Worm (Caenorhabditis elegans) whole organism, L4/young adult: Measurements from ENCODE around the gene glt-1.
A peak's percentile ranks its signal among the peaks of the same experiment; 100 is the strongest.

Source experiments
- W03F9.2 ChIP-seq: fragments of 150-350 bp; optimal IDR thresholded peaks from 2 replicates; lab custom pipeline; 2014; ENCODE audit warnings: missing biosample characterization, missing genetic modification characterization
- dao-5 ChIP-seq: sonication (generic microtip); optimal IDR thresholded peaks from 2 replicates; lab custom pipeline; 2016; ENCODE audit warnings: missing genotype, missing genetic modification characterization, moderate library complexity, missing compliant biosample characterization
- him-1 ChIP-seq: sonication (generic microtip); optimal IDR thresholded peaks from 2 replicates; lab custom pipeline; 2016; ENCODE audit warnings: missing genotype, missing genetic modification reagents, missing genetic modification characterization, missing compliant biosample characterization

Gene glt-1

ce11 chrX:3513715-3514114 lies 17.9 kb downstream of the glt-1 start:
- no peak for TF ChIP-seq dao-5
- TF ChIP-seq W03F9.2 = no peak

DNA sequence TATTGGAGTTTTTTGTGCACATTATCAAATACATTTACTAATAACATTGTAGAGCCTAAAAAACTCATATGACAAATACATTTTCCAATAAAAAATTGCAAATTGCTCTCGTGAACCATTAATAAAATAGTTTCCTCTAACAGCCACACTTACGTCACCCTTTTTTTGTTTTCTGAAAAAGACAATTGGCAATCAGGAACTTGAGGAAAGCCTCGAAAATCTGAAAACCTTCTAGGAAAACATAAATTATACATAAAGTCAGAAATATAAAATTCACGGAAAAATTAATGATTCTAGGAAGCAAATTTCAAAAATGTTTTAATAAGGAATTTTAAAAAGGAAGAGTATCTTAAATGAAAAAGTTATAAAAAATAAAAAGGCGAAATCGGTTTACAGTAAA lies 21.3 kb downstream of the glt-1 start:
- no peak for TF ChIP-seq W03F9.2
- no peak for TF ChIP-seq him-1

DNA sequence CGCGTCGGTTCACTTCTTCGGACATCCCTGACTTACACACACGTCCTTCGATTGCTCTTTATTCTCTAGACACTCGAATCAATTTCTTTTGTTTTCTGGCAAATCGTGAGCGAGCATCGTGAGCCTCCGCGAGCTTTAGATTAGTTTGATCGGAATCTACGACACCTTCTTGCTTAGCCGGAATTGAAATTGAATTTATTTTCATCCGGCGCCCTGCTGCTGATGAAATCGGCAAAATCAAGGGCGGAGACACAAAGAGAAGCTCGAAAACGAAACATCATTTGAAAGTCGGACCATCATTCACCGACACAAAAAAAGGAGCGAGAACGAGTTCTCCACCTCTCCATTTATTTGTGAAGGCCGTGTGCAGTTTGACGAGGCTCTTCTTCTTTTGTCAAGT lies 22.7 kb downstream of the glt-1 start, which contains the start of gene npr-16:
Gene npr-16 (plus strand): TSS at position 301 of the 400 bp plus-strand sequence.
- no peak for TF ChIP-seq dao-5
- TF ChIP-seq him-1 = no peak
- TF ChIP-seq W03F9.2 = no peak

DNA sequence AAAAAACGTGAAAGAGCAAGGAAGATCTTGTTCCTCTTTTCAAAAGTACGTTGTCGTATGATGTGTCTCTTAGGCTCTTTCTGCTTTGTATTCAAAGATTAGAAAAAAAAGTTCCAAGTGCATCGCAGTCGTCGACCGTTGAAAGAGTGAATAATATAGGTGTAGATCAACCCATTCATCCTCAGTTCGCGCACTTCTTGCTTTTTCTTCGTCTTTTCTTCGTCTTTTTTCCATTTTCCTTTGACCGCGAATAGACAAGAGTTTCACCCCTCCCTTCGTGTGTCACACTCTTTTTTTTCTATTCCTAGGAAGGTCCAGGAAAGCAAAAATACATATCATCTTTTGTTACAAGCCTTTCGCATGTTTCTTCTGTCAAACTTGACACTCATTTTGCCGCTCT lies 30.9 kb downstream of the glt-1 start:
- TF ChIP-seq him-1 = no peak
- no peak for TF ChIP-seq dao-5
- no peak for TF ChIP-seq W03F9.2

- TF ChIP-seq W03F9.2 = no peak
- TF ChIP-seq dao-5 = no peak
- no peak for TF ChIP-seq him-1
Measured at ce11 chrX:3532919-3533318, 37.1 kb downstream of the glt-1 start, which contains the start of gene F56B6.6. Gene F56B6.6, minus strand, starts transcription at chrX:3533019.

- TF ChIP-seq him-1 (no peak), dao-5 (no peak), W03F9.2 (no peak)
Measured at ce11 chrX:3534218-3534617, 38.4 kb downstream of the glt-1 start.

DNA sequence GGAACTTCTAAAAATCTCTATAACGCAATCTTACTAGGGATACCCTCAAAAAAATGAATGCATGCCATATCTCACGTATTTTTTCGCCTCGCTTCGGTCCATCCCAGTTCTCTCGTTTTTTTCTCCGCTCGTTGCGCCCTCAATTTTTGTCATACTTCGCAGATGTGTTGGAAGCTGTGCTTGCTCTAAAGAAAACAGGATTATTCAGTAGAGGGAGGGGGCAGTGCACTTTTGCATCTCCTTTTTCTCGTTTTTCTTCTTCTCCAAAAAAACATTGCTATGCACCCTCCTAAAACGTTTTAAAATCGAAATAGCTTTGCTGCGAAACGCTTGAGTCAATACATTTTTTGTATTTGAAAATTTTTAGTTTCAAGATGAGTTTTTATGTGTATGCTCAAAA lies 39.7 kb downstream of the glt-1 start:
- TF ChIP-seq W03F9.2 (no peak), him-1 (peak; percentile 61)

- TF ChIP-seq him-1 = no peak
- no peak for TF ChIP-seq dao-5
- TF ChIP-seq W03F9.2 = no peak
Measured at ce11 chrX:3536302-3537251, 40.8 kb downstream of the glt-1 start.

DNA sequence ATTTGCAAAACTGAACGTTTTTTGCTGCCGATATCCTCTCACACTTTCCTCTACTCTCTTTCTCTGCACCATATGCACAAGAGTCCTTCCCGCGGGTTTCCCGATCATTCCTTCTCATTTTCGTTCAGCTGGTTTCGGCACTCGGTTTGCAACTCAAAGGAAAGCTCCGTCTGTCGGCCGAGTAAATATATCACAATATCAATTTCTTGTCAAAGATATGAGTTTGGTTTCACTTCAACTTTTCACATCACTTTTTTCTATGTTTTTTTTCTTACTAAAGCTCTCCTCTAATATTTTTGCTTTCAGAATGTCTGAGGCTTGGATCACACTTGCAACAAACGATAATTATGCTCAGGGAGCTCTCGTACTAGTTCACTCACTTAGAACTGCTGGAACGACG lies 41.5 kb downstream of the glt-1 start, which contains the start of gene gyg-1:
Gene gyg-1 (plus strand): TSS at position 301 of the 400 bp plus-strand sequence.
- TF ChIP-seq him-1 = no peak
- no peak for TF ChIP-seq dao-5
- TF ChIP-seq W03F9.2 = no peak

DNA sequence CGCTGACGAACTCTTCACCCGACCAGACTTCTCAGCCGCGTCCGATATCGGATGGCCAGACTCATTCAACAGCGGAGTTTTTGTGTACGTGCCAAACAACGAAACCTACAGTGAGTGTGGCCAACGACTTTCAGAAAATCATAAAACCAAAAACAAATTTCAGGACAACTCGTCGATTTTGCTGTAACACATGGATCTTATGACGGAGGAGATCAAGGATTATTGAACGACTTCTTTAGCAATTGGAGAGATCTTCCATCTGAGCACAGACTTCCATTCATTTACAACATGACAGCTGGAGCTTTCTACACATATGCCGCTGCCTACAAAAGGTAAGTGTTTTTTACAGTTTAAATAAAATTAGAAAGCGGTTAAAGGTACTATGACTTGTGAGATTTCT lies 42.2 kb downstream of the glt-1 start:
- TF ChIP-seq dao-5 = no peak
- TF ChIP-seq him-1 = no peak
- no peak for TF ChIP-seq W03F9.2

ce11 chrX:3540861-3541260 lies 45.0 kb downstream of the glt-1 start:
- TF ChIP-seq dao-5 = no peak
- no peak for TF ChIP-seq W03F9.2
- peak; percentile 14 for TF ChIP-seq him-1

ce11 chrX:3542242-3542641 lies 46.4 kb downstream of the glt-1 start, which contains the start of gene rgs-7:
Gene rgs-7, plus strand, starts transcription at chrX:3542542.
- TF ChIP-seq W03F9.2 (no peak), dao-5 (no peak), him-1 (no peak)

- TF ChIP-seq dao-5 (no peak), him-1 (no peak), W03F9.2 (no peak)
Measured at ce11 chrX:3547097-3547496, 51.3 kb downstream of the glt-1 start.

DNA sequence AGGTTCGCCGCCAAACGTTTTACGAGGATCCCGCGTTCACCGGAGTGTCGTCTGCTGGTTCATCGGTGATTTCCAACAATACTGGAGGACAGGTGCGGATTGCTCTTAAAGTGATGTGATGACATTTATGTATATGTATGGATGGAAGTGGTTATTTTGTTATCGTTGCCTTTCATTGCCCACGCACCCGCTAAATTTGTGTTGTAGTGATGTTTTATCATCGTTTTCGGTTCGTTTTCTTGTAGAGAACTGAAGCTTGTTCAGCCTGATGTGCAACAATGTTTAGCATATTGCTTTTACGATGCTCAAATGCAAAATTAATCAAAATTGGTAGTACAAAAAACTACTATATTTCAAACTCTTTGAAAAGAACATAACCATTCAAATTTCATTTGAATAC lies 52.0 kb downstream of the glt-1 start:
- TF ChIP-seq dao-5 (no peak), him-1 (no peak), W03F9.2 (no peak)

DNA sequence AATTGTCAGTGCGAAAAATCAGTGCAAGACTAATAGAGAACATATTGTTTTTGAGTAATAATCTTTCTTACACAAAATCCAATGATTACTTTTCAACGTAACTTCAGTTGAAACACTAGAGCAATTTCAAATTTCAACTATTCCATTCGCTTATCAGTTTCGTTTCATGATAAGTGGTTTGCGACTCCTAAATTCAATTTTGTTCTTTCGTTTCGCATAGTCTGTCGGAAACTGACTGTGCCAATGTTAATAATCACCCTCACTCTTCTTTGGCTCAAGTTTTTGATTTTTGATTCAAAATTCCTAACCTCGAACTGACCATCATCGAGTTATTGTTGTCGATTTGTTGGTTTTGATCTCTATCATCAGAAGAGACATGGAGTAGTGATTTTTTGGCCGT lies 52.9 kb downstream of the glt-1 start:
- no peak for TF ChIP-seq him-1
- TF ChIP-seq W03F9.2 = no peak
- TF ChIP-seq dao-5 = no peak
